Worm (Caenorhabditis elegans) whole organism, young adult: ENCODE measurements around the gene sshk-1.

ENCODE experiments used
- B0035.1 ChIP-seq: sonication (generic microtip); optimal IDR thresholded peaks from 2 replicates; lab custom pipeline; 2016; ENCODE audit warnings: missing genetic modification characterization, mild to moderate bottlenecking, missing compliant biosample characterization, missing genotype, missing genetic modification reagents
- B0336.3 ChIP-seq: fragments of 200-800 bp; sonication (Bioruptor generic); IDR thresholded peaks from 2 replicates; pipeline ENCODE4 v1.3.6; 2022; ENCODE audit warnings: missing genetic modification characterization, missing compliant biosample characterization
- C06A6.2 ChIP-seq: fragments of 200-800 bp; sonication (Bioruptor generic); conservative IDR thresholded peaks from 2 replicates; pipeline ENCODE4 v1.3.6; 2022; ENCODE audit warnings: missing genetic modification characterization, missing compliant biosample characterization
- F39B2.1 ChIP-seq: fragments of 200-800 bp; sonication (Bioruptor generic); IDR thresholded peaks from 2 replicates; pipeline ENCODE4 v1.3.6; 2022; ENCODE audit warnings: missing genetic modification reagents, missing genetic modification characterization, missing compliant biosample characterization
- F49E8.2 ChIP-seq: sonication (generic microtip); optimal IDR thresholded peaks from 3 replicates; lab custom pipeline; 2017; ENCODE audit warnings: missing genetic modification characterization, mild to moderate bottlenecking, missing compliant biosample characterization, antibody characterized with exemption, moderate library complexity; ENCODE audit not compliant: insufficient read depth
- F52B5.7 ChIP-seq: sonication (generic microtip); optimal IDR thresholded peaks from 2 replicates; lab custom pipeline; 2016; ENCODE audit warnings: mild to moderate bottlenecking, missing genetic modification characterization, missing compliant biosample characterization
- F55B11.4 ChIP-seq: sonication (generic microtip); optimal IDR thresholded peaks from 2 replicates; lab custom pipeline; 2016; ENCODE audit warnings: missing compliant biosample characterization, missing genetic modification characterization, borderline replicate concordance; ENCODE audit not compliant: insufficient read depth
- Y53G8AR.9 ChIP-seq: fragments of 200-800 bp; sonication (Bioruptor generic); conservative IDR thresholded peaks from 2 replicates; pipeline ENCODE4 v1.3.6; 2022; ENCODE audit warnings: missing genetic modification reagents, missing genetic modification characterization, missing compliant biosample characterization
- Y79H2A.3 ChIP-seq: fragments of 200-800 bp; sonication (Bioruptor generic); conservative IDR thresholded peaks from 2 replicates; pipeline ENCODE4 v1.3.6; 2022; ENCODE audit warnings: missing genetic modification reagents, missing genetic modification characterization, missing compliant biosample characterization
- Y95B8A.8 ChIP-seq: fragments of 200-800 bp; sonication (Bioruptor generic); IDR thresholded peaks from 2 replicates; pipeline ENCODE4 v1.3.6; 2022; ENCODE audit warnings: missing genetic modification reagents, missing genetic modification characterization, missing compliant biosample characterization
- ama-1 ChIP-seq, 3 experiments: fragments of 150-350 bp in 1 of 3; sonication (generic microtip) in 2 of 3; optimal IDR thresholded peaks; 2 replicates each; lab custom pipeline; 2014 to 2018; ENCODE audit warnings: missing biosample characterization in 2 of 3, missing genetic modification characterization in 2 of 3, missing genetic modification reagents in 2 of 3
- aptf-2 ChIP-seq: fragments of 200-800 bp; sonication (Bioruptor generic); conservative IDR thresholded peaks from 2 replicates; pipeline ENCODE4 v1.3.6; 2022; ENCODE audit warnings: missing genetic modification reagents, missing genetic modification characterization, missing compliant biosample characterization
- athp-1 ChIP-seq: sonication (generic microtip); optimal IDR thresholded peaks from 2 replicates; lab custom pipeline; 2017; ENCODE audit warnings: mild to moderate bottlenecking, missing genetic modification characterization, missing compliant biosample characterization
- attf-3 ChIP-seq: fragments of 200-800 bp; sonication (Bioruptor generic); conservative IDR thresholded peaks from 2 replicates; pipeline ENCODE4 v1.3.6; 2022; ENCODE audit warnings: missing genetic modification reagents, missing genetic modification characterization, missing compliant biosample characterization
- ccch-3 ChIP-seq: fragments of 200-800 bp; sonication (Bioruptor generic); optimal IDR thresholded peaks from 2 replicates; lab custom pipeline; 2018; ENCODE audit warnings: mild to moderate bottlenecking, missing genetic modification characterization, missing compliant biosample characterization
- cebp-2 ChIP-seq: fragments of 200-800 bp; sonication (Bioruptor generic); IDR thresholded peaks from 2 replicates; pipeline ENCODE4 v1.3.6; 2022; ENCODE audit warnings: missing genetic modification characterization, missing compliant biosample characterization
- ceh-40 ChIP-seq: fragments of 200-800 bp; sonication (Bioruptor generic); IDR thresholded peaks from 2 replicates; pipeline ENCODE4 v1.3.6; 2022; ENCODE audit warnings: missing genetic modification characterization, missing compliant biosample characterization
- ceh-58 ChIP-seq: fragments of 200-800 bp; sonication (Bioruptor generic); IDR thresholded peaks from 2 replicates; pipeline ENCODE4 v1.3.6; 2022; ENCODE audit warnings: missing genetic modification characterization, missing compliant biosample characterization
- chd-7 ChIP-seq: sonication (generic microtip); optimal IDR thresholded peaks from 2 replicates; lab custom pipeline; 2016; ENCODE audit warnings: mild to moderate bottlenecking, missing genetic modification characterization, moderate library complexity, missing compliant biosample characterization
- egl-44 ChIP-seq: fragments of 200-800 bp; sonication (Bioruptor generic); IDR thresholded peaks from 2 replicates; pipeline ENCODE4 v1.3.6; 2022; ENCODE audit warnings: missing genetic modification reagents, missing genetic modification characterization, missing compliant biosample characterization
- egrh-3 ChIP-seq: fragments of 200-800 bp; sonication (Bioruptor generic); IDR thresholded peaks from 2 replicates; pipeline ENCODE4 v1.3.6; 2022; ENCODE audit warnings: missing genetic modification reagents, missing genetic modification characterization, missing compliant biosample characterization
- ekl-4 ChIP-seq: fragments of 200-800 bp; sonication (Bioruptor generic); IDR thresholded peaks from 2 replicates; pipeline ENCODE4 v1.3.6; 2022; ENCODE audit warnings: missing genetic modification reagents, missing genetic modification characterization, missing compliant biosample characterization
- ets-4 ChIP-seq: fragments of 200-800 bp; sonication (Bioruptor generic); optimal IDR thresholded peaks from 2 replicates; lab custom pipeline; 2018; ENCODE audit warnings: mild to moderate bottlenecking, missing genetic modification characterization, missing compliant biosample characterization
- gei-17 ChIP-seq: fragments of 200-800 bp; sonication (Bioruptor generic); optimal IDR thresholded peaks from 2 replicates; lab custom pipeline; 2018; ENCODE audit warnings: mild to moderate bottlenecking, missing genetic modification characterization, missing compliant biosample characterization
- him-1 ChIP-seq: sonication (generic microtip); optimal IDR thresholded peaks from 2 replicates; lab custom pipeline; 2016; ENCODE audit warnings: missing genotype, missing genetic modification reagents, missing genetic modification characterization, missing compliant biosample characterization
- hmg-1.2 ChIP-seq: fragments of 200-800 bp; sonication (Bioruptor generic); IDR thresholded peaks from 2 replicates; pipeline ENCODE4 v1.3.6; 2022; ENCODE audit warnings: missing genetic modification reagents, missing genetic modification characterization, missing compliant biosample characterization
- hsf-1 ChIP-seq: fragments of 200-800 bp; sonication (Bioruptor generic); IDR thresholded peaks from 2 replicates; pipeline ENCODE4 v1.3.6; 2022; ENCODE audit warnings: missing genetic modification reagents, missing genetic modification characterization, missing compliant biosample characterization
- let-526 ChIP-seq: fragments of 200-800 bp; sonication (Bioruptor generic); IDR thresholded peaks from 2 replicates; pipeline ENCODE4 v1.3.6; 2022; ENCODE audit warnings: missing genetic modification reagents, missing genetic modification characterization, missing compliant biosample characterization
- lin-26 ChIP-seq: fragments of 200-800 bp; sonication (Bioruptor generic); IDR thresholded peaks from 2 replicates; pipeline ENCODE4 v1.3.6; 2022; ENCODE audit warnings: missing genetic modification reagents, missing genetic modification characterization, missing compliant biosample characterization
- madf-3 ChIP-seq: fragments of 200-800 bp; sonication (Bioruptor generic); IDR thresholded peaks from 2 replicates; pipeline ENCODE4 v1.3.6; 2022; ENCODE audit warnings: missing genetic modification reagents, missing genetic modification characterization, missing compliant biosample characterization
- mcd-1 ChIP-seq: fragments of 200-800 bp; sonication (Bioruptor generic); IDR thresholded peaks from 2 replicates; pipeline ENCODE4 v1.3.6; 2022; ENCODE audit warnings: missing genetic modification reagents, missing genetic modification characterization, missing compliant biosample characterization
- rcor-1 ChIP-seq: fragments of 200-800 bp; sonication (Bioruptor generic); IDR thresholded peaks from 2 replicates; pipeline ENCODE4 v1.3.6; 2022; ENCODE audit warnings: missing genetic modification reagents, missing genetic modification characterization, missing compliant biosample characterization
- repo-1 ChIP-seq: sonication (generic microtip); optimal IDR thresholded peaks from 2 replicates; lab custom pipeline; 2017; ENCODE audit warnings: mild to moderate bottlenecking, missing genetic modification characterization, missing compliant biosample characterization
- sdz-38 ChIP-seq: sonication (generic microtip); optimal IDR thresholded peaks from 2 replicates; lab custom pipeline; 2016; ENCODE audit warnings: missing genotype, missing genetic modification characterization, missing compliant biosample characterization
- snpc-3.4 ChIP-seq: sonication (generic microtip); optimal IDR thresholded peaks from 2 replicates; lab custom pipeline; 2017; ENCODE audit warnings: missing genetic modification characterization, mild to moderate bottlenecking, missing compliant biosample characterization, antibody characterized with exemption, moderate library complexity, missing genotype, missing genetic modification reagents
- sptf-2 ChIP-seq: fragments of 200-800 bp; sonication (Bioruptor generic); optimal IDR thresholded peaks from 2 replicates; lab custom pipeline; 2018; ENCODE audit warnings: mild to moderate bottlenecking, missing genetic modification characterization, missing compliant biosample characterization
- tlf-1 ChIP-seq: fragments of 200-800 bp; sonication (Bioruptor generic); optimal IDR thresholded peaks from 2 replicates; lab custom pipeline; 2018; ENCODE audit warnings: mild to moderate bottlenecking, missing genetic modification characterization, missing compliant biosample characterization
- unc-130 ChIP-seq: sonication (generic microtip); optimal IDR thresholded peaks from 2 replicates; lab custom pipeline; 2016; ENCODE audit warnings: missing genetic modification reagents, missing genetic modification characterization, missing compliant biosample characterization
- xnd-1 ChIP-seq: sonication (generic microtip); optimal IDR thresholded peaks from 2 replicates; lab custom pipeline; 2016; ENCODE audit warnings: missing genotype, missing genetic modification reagents, missing genetic modification characterization, missing compliant biosample characterization
- zim-3 ChIP-seq: sonication (generic microtip); optimal IDR thresholded peaks from 2 replicates; lab custom pipeline; 2017; ENCODE audit warnings: mild to moderate bottlenecking, missing genetic modification characterization, moderate library complexity, missing compliant biosample characterization
- ztf-18 ChIP-seq: sonication (generic microtip); optimal IDR thresholded peaks from 2 replicates; lab custom pipeline; 2016; ENCODE audit warnings: missing genotype, mild to moderate bottlenecking, missing genetic modification characterization, missing compliant biosample characterization
- ztf-22 ChIP-seq: fragments of 200-800 bp; sonication (Bioruptor generic); optimal IDR thresholded peaks from 2 replicates; lab custom pipeline; 2018; ENCODE audit warnings: mild to moderate bottlenecking, missing genetic modification characterization, moderate library complexity, missing compliant biosample characterization
- ztf-26 ChIP-seq: sonication (generic microtip); optimal IDR thresholded peaks from 2 replicates; lab custom pipeline; 2017; ENCODE audit warnings: missing genetic modification characterization, missing compliant biosample characterization
- ztf-6 ChIP-seq: fragments of 200-800 bp; sonication (Bioruptor generic); IDR thresholded peaks from 2 replicates; pipeline ENCODE4 v1.3.6; 2022; ENCODE audit warnings: missing genetic modification reagents, missing genetic modification characterization, missing compliant biosample characterization

sshk-1 gene

DNA sequence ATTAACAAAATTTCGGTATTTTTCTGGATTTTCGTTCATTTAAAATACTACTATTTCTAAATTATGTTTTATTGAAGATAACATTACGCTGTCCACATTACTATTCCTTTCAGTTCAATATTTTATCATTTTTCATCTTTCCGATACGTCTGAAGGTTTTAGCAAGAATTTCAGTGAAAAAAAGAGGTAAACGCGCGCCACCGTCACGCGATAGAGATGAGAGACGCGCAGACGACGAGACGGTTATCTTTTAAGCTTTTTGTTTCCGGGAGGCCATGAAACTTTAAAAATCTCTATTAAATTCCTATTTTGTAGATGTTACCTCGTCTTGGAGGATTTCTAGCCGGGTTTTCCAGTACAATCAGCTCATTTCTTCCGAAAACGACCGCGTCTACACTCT, 21.8 kb downstream of the sshk-1 start, which contains the start of gene mrps-12 (continued):
- no peak for TF ChIP-seq egl-44 (GFP tag; lab: Robert Waterston, UW)
- TF ChIP-seq ztf-18, result no peak
- no peak for TF ChIP-seq sdz-38 (tag; lab: Kevin White, UChicago)
- TF ChIP-seq ceh-40, result no peak
- TF ChIP-seq zim-3, result no peak
- no peak for TF ChIP-seq repo-1 (tag; lab: Kevin White, UChicago)
- TF ChIP-seq hmg-1.2 (GFP tag; lab: Robert Waterston, UW), result peak; percentile 90
- TF ChIP-seq egrh-3 (GFP tag; lab: Robert Waterston, UW), result no peak

DNA sequence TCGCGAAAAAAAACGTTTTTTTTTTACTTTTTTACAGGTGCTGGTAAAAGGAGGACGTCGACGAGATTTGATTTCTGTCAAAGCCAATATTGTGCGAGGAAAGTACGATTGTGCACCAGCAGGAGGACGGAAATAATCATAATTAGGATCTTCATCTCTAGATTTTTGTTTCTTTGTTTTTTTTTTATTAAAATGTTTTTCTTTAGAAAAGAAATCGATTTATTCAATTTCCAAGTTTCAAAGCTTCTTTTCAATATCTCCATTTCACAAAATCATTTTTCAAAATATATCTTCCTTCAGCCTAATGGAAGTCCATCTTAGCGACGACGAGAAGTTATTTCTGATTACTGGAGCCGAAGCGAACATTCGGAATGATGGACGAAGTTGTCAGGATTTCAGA, 22.6 kb downstream of the sshk-1 start, which contains the start of gene exos-7:
TSS of gene exos-7 (plus strand) at position 301 of the 400 bp plus-strand sequence.
- TF ChIP-seq rcor-1 (no peak), attf-3 (GFP tag; lab: Robert Waterston, UW) (no peak), madf-3 (no peak), aptf-2 (GFP tag; lab: Robert Waterston, UW) (no peak), ztf-18 (no peak), ceh-40 (no peak), ekl-4 (no peak), Y53G8AR.9 (GFP tag; lab: Robert Waterston, UW) (no peak), C06A6.2 (no peak), F49E8.2 (no peak), chd-7 (tag; lab: Kevin White, UChicago) (no peak)

DNA sequence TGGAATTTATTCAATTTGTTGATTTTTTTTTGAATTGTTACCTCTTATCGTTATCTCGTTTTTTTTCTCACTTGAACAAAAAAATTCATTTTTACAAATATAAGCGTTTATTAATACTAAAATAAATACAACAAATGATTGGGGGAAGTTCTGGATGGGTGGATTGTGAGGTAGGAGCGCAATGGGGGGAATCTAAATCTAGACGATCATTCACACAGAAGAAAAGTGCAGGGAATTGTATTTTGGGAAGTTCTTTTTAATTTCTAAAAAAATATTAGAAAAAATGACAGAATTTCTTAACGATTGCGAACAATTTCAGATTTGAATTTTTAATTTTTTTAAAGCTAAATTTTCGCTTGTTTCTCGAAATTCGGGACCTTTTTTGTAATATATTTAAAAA, 25.5 kb downstream of the sshk-1 start:
- peak; percentile 27; the same call in 1 of the 2 replicates for TF ChIP-seq B0336.3 (GFP tag; lab: Robert Waterston, UW)
- peak; percentile 50 for TF ChIP-seq him-1
- TF ChIP-seq F55B11.4, result no peak
- 0 out of 2 replicates have a peak, but pooled peaks have one; percentile 13 for TF ChIP-seq Y95B8A.8
- no peak for TF ChIP-seq F39B2.1 (GFP tag; lab: Robert Waterston, UW)
- TF ChIP-seq ztf-26 (tag; lab: Kevin White, UChicago), result no peak
- 0 out of 2 replicates have a peak, but pooled peaks have one; percentile 27 for TF ChIP-seq ekl-4
- TF ChIP-seq lin-26 (GFP tag; lab: Robert Waterston, UW), result 0 out of 2 replicates have a peak, but pooled peaks have one; percentile 12
- peak; percentile 2 for TF ChIP-seq unc-130 (GFP tag; lab: Kevin White, UChicago)
- TF ChIP-seq ama-1 (optimal IDR thresholded peaks at IDR 0.05; lab: Kevin White, UChicago), result no peak
- peak in 1 of 2 experiments; percentile 47 for TF ChIP-seq ama-1 (GFP tag; optimal IDR thresholded peaks at IDR 0.05; lab: Kevin White, UChicago)
- peak; percentile 18 for TF ChIP-seq zim-3
- peak; percentile 58; the same call in 1 of the 2 replicates for TF ChIP-seq hsf-1 (GFP tag; lab: Robert Waterston, UW)

DNA sequence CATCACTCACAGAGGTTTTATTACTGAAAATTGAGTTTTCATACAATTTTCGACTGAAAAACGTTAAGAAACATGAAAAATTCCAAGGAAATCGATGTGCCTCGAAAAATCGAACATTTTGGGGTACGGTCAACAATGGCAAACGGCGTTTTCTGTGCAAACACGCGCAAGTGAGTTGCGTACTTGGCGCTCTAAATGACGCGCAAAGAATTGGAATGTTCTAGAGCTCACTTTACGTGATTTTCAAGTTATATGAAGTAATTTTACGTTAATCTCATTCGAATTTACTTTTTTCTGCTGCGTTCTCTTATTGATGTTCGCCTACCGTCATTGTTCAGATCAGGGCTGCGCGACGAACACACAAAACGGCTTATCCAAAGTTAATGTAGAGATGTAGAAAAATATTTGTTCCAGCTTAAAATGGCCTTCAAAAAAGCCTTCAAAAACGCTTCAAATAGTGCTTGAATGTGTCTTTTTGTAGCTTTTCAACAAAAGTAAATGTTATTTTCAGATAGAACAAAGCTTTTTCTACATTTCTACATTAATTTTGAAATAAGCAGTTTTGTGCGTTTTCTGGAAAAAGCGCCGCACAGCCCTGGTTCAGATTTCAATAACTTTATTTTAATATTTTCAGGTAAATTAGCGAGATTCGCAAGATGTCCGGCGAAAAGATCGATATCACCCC, 29.7 kb downstream of the sshk-1 start, which contains the start of the genes F31D4.2 and fkb-6:
TSS of gene F31D4.2 (minus strand) at position 23 of the 685 bp plus-strand sequence.
TSS of gene fkb-6 (plus strand) at position 635 of the 685 bp plus-strand sequence.
- TF ChIP-seq tlf-1 (GFP tag; lab: Kevin White, UChicago) (peak; percentile 20), ztf-22 (GFP tag; lab: Kevin White, UChicago) (no peak), B0336.3 (GFP tag; lab: Robert Waterston, UW) (0 out of 2 replicates have a peak, but pooled peaks have one; percentile 23), cebp-2 (GFP tag; lab: Robert Waterston, UW) (no peak), sptf-2 (GFP tag; lab: Kevin White, UChicago) (no peak), athp-1 (tag; lab: Kevin White, UChicago) (peak; percentile 26), zim-3 (no peak), gei-17 (no peak), Y79H2A.3 (GFP tag; lab: Robert Waterston, UW) (no peak), let-526 (no peak), ccch-3 (GFP tag; lab: Kevin White, UChicago) (no peak), xnd-1 (no peak), B0035.1 (tag; lab: Kevin White, UChicago) (no peak), snpc-3.4 (peak; percentile 49), mcd-1 (GFP tag; lab: Robert Waterston, UW) (peak; percentile 70), ekl-4 (peak; percentile 53; the same call in 1 of the 2 replicates), ztf-6 (GFP tag; lab: Robert Waterston, UW) (no peak), ets-4 (GFP tag; lab: Kevin White, UChicago) (no peak), ceh-58 (GFP tag; lab: Robert Waterston, UW) (no peak), F52B5.7 (tag; lab: Kevin White, UChicago) (no peak), egrh-3 (GFP tag; lab: Robert Waterston, UW) (0 out of 2 replicates have a peak, but pooled peaks have one; percentile 4)
